Fruit fly (Drosophila melanogaster): Measurements from ENCODE around the gene T48.

dm6 chr3R:26935400-26935799 lies 53.9 kb downstream of the T48 start:
- TF ChIP-seq CG8478 (optimal IDR thresholded peaks at IDR 0.05), result no peak
- TF ChIP-seq CTCF (optimal IDR thresholded peaks at IDR 0.05), result no peak

All from S2 (cell line).